Fruit fly (Drosophila melanogaster): ENCODE data around the gene CG5961.

CG5961 gene

dm6 chr3R:12431030-12431489, 29.0 kb downstream of the CG5961 start, which contains the start of gene Prosalpha2 (continued):
- TF ChIP-seq CG13894 (tag; optimal IDR thresholded peaks at IDR 0.05) (peak; percentile 23), CG14710 (tag; optimal IDR thresholded peaks at IDR 0.05) (peak; percentile 80), Lpt (GFP tag; optimal IDR thresholded peaks at IDR 0.05) (no peak), HLHmδ (GFP tag; optimal IDR thresholded peaks at IDR 0.05) (no peak), NfI (GFP tag; optimal IDR thresholded peaks at IDR 0.05) (peak; percentile 43), sug (tag; optimal IDR thresholded peaks at IDR 0.05) (peak; percentile 40), NK7.1 (GFP tag; optimal IDR thresholded peaks at IDR 0.05) (no peak), E2f2 (GFP tag; IDR thresholded peaks at IDR 0.05) (peak; percentile 68), CG2712 (tag; optimal IDR thresholded peaks at IDR 0.05) (peak; percentile 28), B-H1 (GFP tag; IDR thresholded peaks at IDR 0.05) (no peak), HLH54F (GFP tag; optimal IDR thresholded peaks at IDR 0.05) (no peak), Xrp1 (GFP tag; IDR thresholded peaks at IDR 0.05) (no peak), row (GFP tag; IDR thresholded peaks at IDR 0.05) (peak; percentile 59), zfh2 (GFP tag; optimal IDR thresholded peaks at IDR 0.05) (no peak), Sin3A (optimal IDR thresholded peaks at IDR 0.05) (peak; percentile 66), lmd (GFP tag; IDR thresholded peaks at IDR 0.05) (peak; percentile 15; the same call in 1 of the 2 replicates), Ets97D (GFP tag; optimal IDR thresholded peaks at IDR 0.05) (peak; percentile 2), Sry-β (GFP tag; optimal IDR thresholded peaks at IDR 0.05) (peak; percentile 19), CG33213 (GFP tag; optimal IDR thresholded peaks at IDR 0.05) (peak; percentile 5), pzg (GFP tag; optimal IDR thresholded peaks at IDR 0.05) (peak; percentile 61), Nf-YC (tag; optimal IDR thresholded peaks at IDR 0.05) (peak; percentile 30), CG8924 (tag; optimal IDR thresholded peaks at IDR 0.05) (peak; percentile 11), insv (GFP tag; optimal IDR thresholded peaks at IDR 0.05) (peak in 1 of 2 experiments; percentile 31), CG31388 (GFP tag; optimal IDR thresholded peaks at IDR 0.05) (no peak), CTCF (GFP tag; optimal IDR thresholded peaks at IDR 0.05) (peak; percentile 9), Dll (GFP tag; IDR thresholded peaks at IDR 0.05; ENCODE audit: partially characterized antibody) (0 out of 4 replicates have a peak, but pooled peaks have one; percentile 29), peb (GFP tag; IDR thresholded peaks at IDR 0.05) (no peak), btn (GFP tag; optimal IDR thresholded peaks at IDR 0.05) (no peak), CG9797 (GFP tag; optimal IDR thresholded peaks at IDR 0.05) (peak; percentile 84), chinmo (GFP tag; IDR thresholded peaks at IDR 0.05; ENCODE audit: partially characterized antibody) (no peak), CG14441 (GFP tag; IDR thresholded peaks at IDR 0.05) (no peak), CG32532 (GFP tag; IDR thresholded peaks at IDR 0.05) (peak; percentile 30; the same call in 1 of the 2 replicates), CG10147 (GFP tag; optimal IDR thresholded peaks at IDR 0.05) (peak; percentile 11), Six4 (GFP tag; optimal IDR thresholded peaks at IDR 0.05) (no peak), BEAF-32 (GFP tag; optimal IDR thresholded peaks at IDR 0.05) (peak; percentile 34), Myb (GFP tag; optimal IDR thresholded peaks at IDR 0.05) (peak; percentile 20), CG8290 (GFP tag; optimal IDR thresholded peaks at IDR 0.05) (peak; percentile 9), CG8290 (tag; optimal IDR thresholded peaks at IDR 0.05) (no peak), MBD-R2 (GFP tag; IDR thresholded peaks at IDR 0.05) (peak; percentile 82), Deaf1 (tag; optimal IDR thresholded peaks at IDR 0.05) (no peak), trem (tag; optimal IDR thresholded peaks at IDR 0.05) (peak; percentile 80), CG14050 (GFP tag; IDR thresholded peaks at IDR 0.05) (no peak), Dip3 (GFP tag; optimal IDR thresholded peaks at IDR 0.05) (no peak), CG12104 (GFP tag; optimal IDR thresholded peaks at IDR 0.05) (no peak), CG7357 (GFP tag; IDR thresholded peaks at IDR 0.05) (peak; percentile 93), CG13424 (tag; optimal IDR thresholded peaks at IDR 0.05) (peak; percentile 20), CG1603 (tag; optimal IDR thresholded peaks at IDR 0.05) (peak; percentile 55), Lhr (GFP tag; optimal IDR thresholded peaks at IDR 0.05) (peak; percentile 26), CG4617 (GFP tag; optimal IDR thresholded peaks at IDR 0.05; ENCODE audit: borderline replicate concordance) (peak; percentile 57), Ets65A (GFP tag) (no peak), sens (GFP tag) (peak; percentile 33), z (GFP tag; IDR thresholded peaks at IDR 0.05) (no peak), slbo (GFP tag; IDR thresholded peaks at IDR 0.05) (peak; percentile 39)
